Fruit fly (Drosophila melanogaster): Measurements from ENCODE around the gene Pgant35A.

DNA sequence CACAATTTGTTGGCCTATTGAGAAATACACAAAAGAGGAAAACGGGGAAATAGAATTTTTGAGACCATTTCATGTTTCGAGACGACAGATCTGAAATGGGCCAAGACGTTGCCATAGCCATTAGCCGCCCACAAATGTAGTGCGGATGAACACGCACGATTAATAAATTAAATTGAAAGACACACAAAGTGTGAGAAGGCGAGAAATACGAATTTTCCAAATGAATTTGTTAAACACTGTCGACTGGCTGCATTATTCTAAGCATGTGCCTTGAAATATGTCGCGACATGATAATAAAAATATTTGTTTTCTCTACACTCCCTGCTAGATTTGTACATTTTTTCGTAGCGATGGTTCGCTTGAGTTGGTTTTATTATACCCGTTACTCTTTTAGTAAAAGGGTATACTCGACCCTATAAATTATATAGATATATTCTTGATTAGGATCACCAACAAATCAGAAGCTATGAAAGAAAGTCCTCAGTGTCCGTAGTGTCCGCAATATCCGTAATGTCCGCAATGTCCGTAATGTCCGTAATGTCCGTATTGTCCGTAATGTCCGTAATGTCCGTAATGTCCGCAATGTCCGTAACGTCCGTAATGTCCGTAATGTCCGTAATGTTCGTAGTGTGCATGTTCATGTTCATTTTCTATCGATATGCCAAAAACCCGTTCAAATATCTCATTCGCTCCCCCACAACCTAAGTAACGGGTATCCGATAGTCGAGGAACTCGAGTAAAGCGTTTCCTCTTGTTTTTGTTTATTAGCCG lies 17.6 kb downstream of the Pgant35A start:
- no peak for TF ChIP-seq Blimp-1 (GFP tag; optimal IDR thresholded peaks at IDR 0.05)
- no peak for TF ChIP-seq net (GFP tag; optimal IDR thresholded peaks at IDR 0.05)
- no peak for TF ChIP-seq spab (GFP tag; optimal IDR thresholded peaks at IDR 0.05)
- TF ChIP-seq esn (GFP tag; optimal IDR thresholded peaks at IDR 0.05): no peak
- TF ChIP-seq CG3032 (tag; optimal IDR thresholded peaks at IDR 0.05): no peak
